Worm (Caenorhabditis elegans) whole organism, young adult: ENCODE measurements around the gene C03B1.7.

ENCODE experiments used
- B0261.1 ChIP-seq: sonication (generic microtip); optimal IDR thresholded peaks from 2 replicates; lab custom pipeline; 2016; ENCODE audit warnings: mild to moderate bottlenecking, missing genetic modification characterization, moderate library complexity, missing compliant biosample characterization
- B0336.3 ChIP-seq: fragments of 200-800 bp; sonication (Bioruptor generic); IDR thresholded peaks from 2 replicates; pipeline ENCODE4 v1.3.6; 2022; ENCODE audit warnings: missing genetic modification characterization, missing compliant biosample characterization
- F23B12.7 ChIP-seq: sonication (generic microtip); optimal IDR thresholded peaks from 2 replicates; lab custom pipeline; 2017; ENCODE audit warnings: missing genetic modification characterization, mild to moderate bottlenecking, missing compliant biosample characterization, antibody characterized with exemption, moderate library complexity; ENCODE audit not compliant: insufficient read depth
- F33H1.4 ChIP-seq: fragments of 200-800 bp; sonication (Bioruptor generic); IDR thresholded peaks from 2 replicates; pipeline ENCODE4 v1.3.6; 2022; ENCODE audit warnings: missing genetic modification reagents, missing genetic modification characterization, missing compliant biosample characterization
- K12H6.12 ChIP-seq: fragments of 200-800 bp; sonication (Bioruptor generic); optimal IDR thresholded peaks from 2 replicates; lab custom pipeline; 2018; ENCODE audit warnings: mild to moderate bottlenecking, missing genetic modification characterization, missing compliant biosample characterization
- T07F8.4 ChIP-seq: sonication (generic microtip); optimal IDR thresholded peaks from 2 replicates; lab custom pipeline; 2016; ENCODE audit warnings: mild to moderate bottlenecking, missing genetic modification characterization, moderate library complexity, missing compliant biosample characterization
- Y53F4B.3 ChIP-seq: fragments of 200-800 bp; sonication (Bioruptor generic); IDR thresholded peaks from 2 replicates; pipeline ENCODE4 v1.3.6; 2022; ENCODE audit warnings: missing genetic modification reagents, missing genetic modification characterization, missing compliant biosample characterization
- Y53G8AR.9 ChIP-seq: fragments of 200-800 bp; sonication (Bioruptor generic); conservative IDR thresholded peaks from 2 replicates; pipeline ENCODE4 v1.3.6; 2022; ENCODE audit warnings: missing genetic modification reagents, missing genetic modification characterization, missing compliant biosample characterization
- Y79H2A.3 ChIP-seq: fragments of 200-800 bp; sonication (Bioruptor generic); conservative IDR thresholded peaks from 2 replicates; pipeline ENCODE4 v1.3.6; 2022; ENCODE audit warnings: missing genetic modification reagents, missing genetic modification characterization, missing compliant biosample characterization
- Y95B8A.8 ChIP-seq: fragments of 200-800 bp; sonication (Bioruptor generic); IDR thresholded peaks from 2 replicates; pipeline ENCODE4 v1.3.6; 2022; ENCODE audit warnings: missing genetic modification reagents, missing genetic modification characterization, missing compliant biosample characterization
- aptf-2 ChIP-seq: fragments of 200-800 bp; sonication (Bioruptor generic); conservative IDR thresholded peaks from 2 replicates; pipeline ENCODE4 v1.3.6; 2022; ENCODE audit warnings: missing genetic modification reagents, missing genetic modification characterization, missing compliant biosample characterization
- bed-2 ChIP-seq: fragments of 200-800 bp; sonication (Bioruptor generic); IDR thresholded peaks from 2 replicates; pipeline ENCODE4 v1.3.6; 2022; ENCODE audit warnings: missing genetic modification reagents, missing genetic modification characterization, missing compliant biosample characterization
- cebp-1 ChIP-seq, 2 experiments: fragments of 200-800 bp in 1 of 2; sonication (Bioruptor generic) in 1 of 2; sonication (generic microtip) in 1 of 2; IDR thresholded peaks in 1 of 2; optimal IDR thresholded peaks in 1 of 2; 2 replicates each; pipeline versions ENCODE4 v1.3.6 to Lab custom; 2017 to 2022; ENCODE audit warnings: missing compliant biosample characterization in 2 of 2, missing genetic modification characterization in 2 of 2, mild to moderate bottlenecking in 1 of 2, missing genetic modification reagents in 1 of 2, moderate library complexity in 1 of 2
- ceh-100 ChIP-seq: fragments of 200-800 bp; sonication (Bioruptor generic); IDR thresholded peaks from 2 replicates; pipeline ENCODE4 v1.3.6; 2022; ENCODE audit warnings: missing genetic modification reagents, missing genetic modification characterization, missing compliant biosample characterization
- dpff-1 ChIP-seq: sonication (generic microtip); optimal IDR thresholded peaks from 2 replicates; lab custom pipeline; 2017; ENCODE audit warnings: mild to moderate bottlenecking, missing genetic modification characterization, missing compliant biosample characterization
- efl-1 ChIP-seq: fragments of 150-350 bp; optimal IDR thresholded peaks from 2 replicates; lab custom pipeline; 2014; ENCODE audit warnings: missing biosample characterization, missing genetic modification reagents, missing genetic modification characterization
- egl-44 ChIP-seq: fragments of 200-800 bp; sonication (Bioruptor generic); IDR thresholded peaks from 2 replicates; pipeline ENCODE4 v1.3.6; 2022; ENCODE audit warnings: missing genetic modification reagents, missing genetic modification characterization, missing compliant biosample characterization
- ekl-4 ChIP-seq: fragments of 200-800 bp; sonication (Bioruptor generic); IDR thresholded peaks from 2 replicates; pipeline ENCODE4 v1.3.6; 2022; ENCODE audit warnings: missing genetic modification reagents, missing genetic modification characterization, missing compliant biosample characterization
- hlh-12 ChIP-seq: sonication (generic microtip); optimal IDR thresholded peaks from 2 replicates; lab custom pipeline; 2016; ENCODE audit warnings: missing genetic modification characterization, missing compliant biosample characterization
- hmg-1.2 ChIP-seq: fragments of 200-800 bp; sonication (Bioruptor generic); IDR thresholded peaks from 2 replicates; pipeline ENCODE4 v1.3.6; 2022; ENCODE audit warnings: missing genetic modification reagents, missing genetic modification characterization, missing compliant biosample characterization
- let-607 ChIP-seq, 2 experiments: fragments of 200-800 bp in 1 of 2; sonication (Bioruptor generic) in 1 of 2; sonication (generic microtip) in 1 of 2; optimal IDR thresholded peaks; 2 replicates each; lab custom pipeline; 2016 to 2018; ENCODE audit warnings: mild to moderate bottlenecking in 2 of 2, missing compliant biosample characterization in 2 of 2, missing genetic modification characterization in 2 of 2, moderate library complexity in 2 of 2, missing genotype in 1 of 2
- lsy-27 ChIP-seq: sonication (generic microtip); optimal IDR thresholded peaks from 2 replicates; lab custom pipeline; 2017; ENCODE audit warnings: missing genetic modification characterization, mild to moderate bottlenecking, missing compliant biosample characterization, antibody characterized with exemption, missing genotype, borderline replicate concordance; ENCODE audit not compliant: insufficient read depth
- madf-6 ChIP-seq: fragments of 200-800 bp; sonication (Bioruptor generic); IDR thresholded peaks from 2 replicates; pipeline ENCODE4 v1.3.6; 2022; ENCODE audit warnings: missing genetic modification reagents, missing genetic modification characterization, missing compliant biosample characterization
- mcd-1 ChIP-seq: fragments of 200-800 bp; sonication (Bioruptor generic); IDR thresholded peaks from 2 replicates; pipeline ENCODE4 v1.3.6; 2022; ENCODE audit warnings: missing genetic modification reagents, missing genetic modification characterization, missing compliant biosample characterization
- nfya-1 ChIP-seq: sonication (generic microtip); optimal IDR thresholded peaks from 2 replicates; lab custom pipeline; 2017; ENCODE audit warnings: antibody characterized with exemption, missing compliant biosample characterization, missing genetic modification characterization, borderline replicate concordance; ENCODE audit not compliant: insufficient read depth
- nfya-2 ChIP-seq: fragments of 200-800 bp; sonication (Bioruptor generic); IDR thresholded peaks from 2 replicates; pipeline ENCODE4 v1.3.6; 2022; ENCODE audit warnings: missing genetic modification reagents, missing genetic modification characterization, missing compliant biosample characterization
- nhr-80 ChIP-seq: sonication (generic microtip); optimal IDR thresholded peaks from 2 replicates; lab custom pipeline; 2016; ENCODE audit warnings: missing genetic modification characterization, missing compliant biosample characterization
- pbrm-1 ChIP-seq: fragments of 200-800 bp; sonication (Bioruptor generic); IDR thresholded peaks from 2 replicates; pipeline ENCODE4 v1.3.6; 2022; ENCODE audit warnings: missing genetic modification reagents, missing genetic modification characterization, missing compliant biosample characterization
- rec-8 ChIP-seq, 2 experiments: sonication (generic microtip); optimal IDR thresholded peaks; 2 replicates each; lab custom pipeline; 2016; ENCODE audit warnings: mild to moderate bottlenecking in 2 of 2, missing genetic modification characterization in 2 of 2, missing genetic modification reagents in 2 of 2, missing genotype in 2 of 2, missing biosample characterization in 1 of 2, missing compliant biosample characterization in 1 of 2, moderate library complexity in 1 of 2
- rpc-1 ChIP-seq, 2 experiments: fragments of 150-350 bp in 1 of 2; sonication (generic microtip) in 1 of 2; optimal IDR thresholded peaks; 2 replicates each; lab custom pipeline; 2014 to 2018; ENCODE audit warnings: missing biosample characterization in 1 of 2, missing genetic modification characterization in 1 of 2, missing genetic modification reagents in 1 of 2, missing genotype in 1 of 2
- snpc-1.3 ChIP-seq: sonication (generic microtip); optimal IDR thresholded peaks from 2 replicates; lab custom pipeline; 2017; ENCODE audit warnings: missing genetic modification characterization, mild to moderate bottlenecking, missing compliant biosample characterization, antibody characterized with exemption, moderate library complexity, missing genotype, missing genetic modification reagents; ENCODE audit not compliant: insufficient read depth
- sptf-2 ChIP-seq: fragments of 200-800 bp; sonication (Bioruptor generic); optimal IDR thresholded peaks from 2 replicates; lab custom pipeline; 2018; ENCODE audit warnings: mild to moderate bottlenecking, missing genetic modification characterization, missing compliant biosample characterization
- unc-130 ChIP-seq: sonication (generic microtip); optimal IDR thresholded peaks from 2 replicates; lab custom pipeline; 2016; ENCODE audit warnings: missing genetic modification reagents, missing genetic modification characterization, missing compliant biosample characterization
- unc-62 ChIP-seq: fragments of 150-350 bp; optimal IDR thresholded peaks from 2 replicates; lab custom pipeline; 2014; ENCODE audit warnings: missing biosample characterization, missing genetic modification reagents, missing genetic modification characterization
- zim-3 ChIP-seq: sonication (generic microtip); optimal IDR thresholded peaks from 2 replicates; lab custom pipeline; 2017; ENCODE audit warnings: mild to moderate bottlenecking, missing genetic modification characterization, moderate library complexity, missing compliant biosample characterization

Gene C03B1.7

ce11 chrX:6292143-6292542 is 49.5 kb upstream of the C03B1.7 start (continued):
- TF ChIP-seq aptf-2 (GFP tag; lab: Robert Waterston, UW) (no peak), egl-44 (GFP tag; lab: Robert Waterston, UW) (peak; percentile 93), B0336.3 (peak; percentile 75), Y79H2A.3 (GFP tag; lab: Robert Waterston, UW) (no peak), nfya-1 (tag; lab: Kevin White, UChicago) (no peak), cebp-1 (GFP tag; IDR thresholded peaks at IDR 0.05; lab: Robert Waterston, UW) (peak; percentile 54; the same call in 1 of the 2 replicates), cebp-1 (tag; optimal IDR thresholded peaks at IDR 0.05; lab: Kevin White, UChicago) (peak; percentile 79), Y53F4B.3 (0 out of 2 replicates have a peak, but pooled peaks have one; percentile 35), F33H1.4 (0 out of 2 replicates have a peak, but pooled peaks have one; percentile 16), sptf-2 (peak; percentile 95), hlh-12 (tag; lab: Kevin White, UChicago) (peak; percentile 89), let-607 (tag; optimal IDR thresholded peaks at IDR 0.05; lab: Kevin White, UChicago) (peak; percentile 57 to 68), rpc-1 (optimal IDR thresholded peaks at IDR 0.05; lab: Kevin White, UChicago) (peak; percentile 96), rpc-1 (tag; optimal IDR thresholded peaks at IDR 0.05; lab: Kevin White, UChicago) (peak; percentile 96), K12H6.12 (tag; lab: Kevin White, UChicago) (peak; percentile 61), Y95B8A.8 (GFP tag; lab: Robert Waterston, UW) (0 out of 2 replicates have a peak, but pooled peaks have one; percentile 15), B0261.1 (tag; lab: Kevin White, UChicago) (peak; percentile 90), ekl-4 (GFP tag; lab: Robert Waterston, UW) (peak; percentile 77), F23B12.7 (tag; lab: Kevin White, UChicago) (peak; percentile 79), Y53G8AR.9 (GFP tag; lab: Robert Waterston, UW) (peak; percentile 60; the same call in 1 of the 2 replicates), ceh-100 (GFP tag; lab: Robert Waterston, UW) (peak; percentile 73), zim-3 (peak; percentile 78), rec-8 (tag; optimal IDR thresholded peaks at IDR 0.05; lab: Kevin White, UChicago) (peak; percentile 76 to 90), lsy-27 (tag; lab: Kevin White, UChicago) (no peak), unc-62 (no peak), mcd-1 (GFP tag; lab: Robert Waterston, UW) (peak; percentile 72), unc-130 (GFP tag; lab: Kevin White, UChicago) (peak; percentile 67), nfya-2 (GFP tag; lab: Robert Waterston, UW) (no peak), snpc-1.3 (tag; lab: Kevin White, UChicago) (peak; percentile 82), hmg-1.2 (GFP tag; lab: Robert Waterston, UW) (peak; percentile 84), bed-2 (GFP tag; lab: Robert Waterston, UW) (0 out of 2 replicates have a peak, but pooled peaks have one; percentile 32), efl-1 (no peak), dpff-1 (tag; lab: Kevin White, UChicago) (peak; percentile 34), T07F8.4 (tag; lab: Kevin White, UChicago) (peak; percentile 74)

- TF ChIP-seq madf-6 (GFP tag; lab: Robert Waterston, UW) (no peak), snpc-1.3 (tag; lab: Kevin White, UChicago) (no peak), pbrm-1 (GFP tag; lab: Robert Waterston, UW) (no peak), nhr-80 (tag; lab: Kevin White, UChicago) (no peak)
Observed at ce11 chrX:6292812-6293211, 48.8 kb upstream of the C03B1.7 start, which contains the start of gene mom-1. Gene mom-1, plus strand, starts transcription at chrX:6293112.
